Fruit fly (Drosophila melanogaster) whole organism, wandering third instar larva: ENCODE measurements around the gene Cp16.
A peak's percentile ranks its signal among the peaks of the same experiment; 100 is the strongest.

Source experiments
- Abd-B ChIP-seq: fragments of >200 bp; optimal IDR thresholded peaks from 2 replicates; lab custom pipeline; 2017; ENCODE audit warnings: missing biosample characterization, missing genetic modification characterization
- CG32264 ChIP-seq: fragments of 200-800 bp; sonication (Bioruptor generic); optimal IDR thresholded peaks from 2 replicates; lab custom pipeline; 2016; ENCODE audit warnings: missing biosample characterization, missing genetic modification characterization
- CG9705 ChIP-seq: fragments of 200-800 bp; sonication (Bioruptor generic); optimal IDR thresholded peaks from 2 replicates; lab custom pipeline; 2018; ENCODE audit warnings: missing biosample characterization, mild to moderate bottlenecking, missing genetic modification characterization
- CrebA ChIP-seq: fragments of 200-800 bp; sonication (Bioruptor generic); optimal IDR thresholded peaks from 2 replicates; lab custom pipeline; 2016; ENCODE audit warnings: missing biosample characterization, mild to moderate bottlenecking, missing genetic modification characterization, borderline replicate concordance
- Dfd ChIP-seq: fragments of >200 bp; optimal IDR thresholded peaks from 2 replicates; lab custom pipeline; 2017; ENCODE audit warnings: missing biosample characterization, missing genetic modification characterization
- Dif ChIP-seq: fragments of 200-275, 200-300 bp; sonication (Bioruptor generic); optimal IDR thresholded peaks from 2 replicates; lab custom pipeline; 2018; ENCODE audit warnings: missing biosample characterization, missing genetic modification characterization; ENCODE audit not compliant: partially characterized antibody
- GATAd ChIP-seq: sonication (Bioruptor generic); optimal IDR thresholded peaks from 2 replicates; lab custom pipeline; 2016; ENCODE audit warnings: missing biosample characterization, missing genetic modification characterization
- HLH106 ChIP-seq: fragments of 200-800 bp; optimal IDR thresholded peaks from 3 replicates; lab custom pipeline; 2019; ENCODE audit warnings: missing biosample characterization, mild to moderate bottlenecking, missing genetic modification characterization, moderate library complexity
- Hnf4 ChIP-seq: fragments of 200-800 bp; sonication (Bioruptor generic); optimal IDR thresholded peaks from 2 replicates; lab custom pipeline; 2016; ENCODE audit warnings: missing biosample characterization, mild to moderate bottlenecking, missing genetic modification characterization
- Hr78 ChIP-seq: fragments of >200 bp; optimal IDR thresholded peaks from 2 replicates; lab custom pipeline; 2017; ENCODE audit warnings: missing biosample characterization, missing genetic modification characterization
- Hr83 ChIP-seq: fragments of 200-300 bp; sonication (Bioruptor generic); optimal IDR thresholded peaks from 2 replicates; lab custom pipeline; 2016; ENCODE audit warnings: missing biosample characterization, mild to moderate bottlenecking, missing genetic modification characterization, moderate library complexity; ENCODE audit not compliant: poor library complexity, severe bottlenecking
- Jra ChIP-seq: sonication (Bioruptor generic); optimal IDR thresholded peaks from 2 replicates; lab custom pipeline; 2016; ENCODE audit warnings: missing biosample characterization, missing genetic modification characterization
- Mio ChIP-seq: sonication (Bioruptor generic); optimal IDR thresholded peaks from 2 replicates; lab custom pipeline; 2016; ENCODE audit warnings: missing biosample characterization, missing genetic modification characterization
- Myc ChIP-seq: fragments of >200 bp; optimal IDR thresholded peaks from 2 replicates; lab custom pipeline; 2017
- N ChIP-seq: fragments of >200 bp; optimal IDR thresholded peaks from 2 replicates; lab custom pipeline; 2018; ENCODE audit warnings: missing biosample characterization, missing external identifiers, missing genetic modification characterization
- OdsH ChIP-seq: fragments of 200-800 bp; sonication (Bioruptor generic); optimal IDR thresholded peaks from 2 replicates; lab custom pipeline; 2016; ENCODE audit warnings: missing biosample characterization, mild to moderate bottlenecking, missing genetic modification characterization
- Rel ChIP-seq, 2 experiments: fragments of 200-800 bp; sonication (Bioruptor generic) in 1 of 2; optimal IDR thresholded peaks; 2 replicates in 1 of 2; 3 replicates in 1 of 2; lab custom pipeline; 2016 to 2019; ENCODE audit warnings: mild to moderate bottlenecking in 2 of 2, missing biosample characterization in 2 of 2, missing genetic modification characterization in 2 of 2, moderate library complexity in 1 of 2
- Sp1 ChIP-seq: fragments of 200-800 bp; sonication (Bioruptor generic); optimal IDR thresholded peaks from 3 replicates; lab custom pipeline; 2019; ENCODE audit warnings: missing biosample characterization, mild to moderate bottlenecking, missing genetic modification characterization, moderate library complexity
- Vsx2 ChIP-seq: fragments of 200-300, 225-300 bp; sonication (Bioruptor generic); optimal IDR thresholded peaks from 2 replicates; lab custom pipeline; 2018; ENCODE audit warnings: missing biosample characterization, missing genetic modification characterization; ENCODE audit not compliant: partially characterized antibody
- br ChIP-seq: fragments of 200-800 bp; sonication (Bioruptor generic); optimal IDR thresholded peaks from 2 replicates; lab custom pipeline; 2016; ENCODE audit warnings: missing biosample characterization, missing genetic modification characterization
- brk ChIP-seq: fragments of 200-800 bp; sonication (Bioruptor generic); optimal IDR thresholded peaks from 2 replicates; lab custom pipeline; 2016; ENCODE audit warnings: missing biosample characterization, mild to moderate bottlenecking, missing genetic modification characterization
- dl ChIP-seq, 2 experiments: fragments of 175-275, 200-275 bp in 1 of 2; fragments of 200-275 bp in 1 of 2; sonication (Bioruptor generic); optimal IDR thresholded peaks; lab custom pipeline; 2018; ENCODE audit warnings: mild to moderate bottlenecking in 2 of 2, missing biosample characterization in 2 of 2, missing genetic modification characterization in 2 of 2, moderate library complexity in 2 of 2; ENCODE audit not compliant: partially characterized antibody in 2 of 2, insufficient read depth in 1 of 2
- dmrt93B ChIP-seq: fragments of 200-800 bp; sonication (Bioruptor generic); optimal IDR thresholded peaks from 2 replicates; lab custom pipeline; 2018; ENCODE audit warnings: missing biosample characterization, mild to moderate bottlenecking, missing genetic modification characterization
- dsf ChIP-seq: sonication (Bioruptor generic); optimal IDR thresholded peaks from 2 replicates; lab custom pipeline; 2016; ENCODE audit warnings: missing biosample characterization, missing genetic modification characterization, borderline replicate concordance
- ey ChIP-seq: fragments of 200-800 bp; sonication (Bioruptor generic); optimal IDR thresholded peaks from 2 replicates; lab custom pipeline; 2016; ENCODE audit warnings: missing biosample characterization, missing genetic modification characterization
- foxo ChIP-seq, 2 experiments: fragments of 200-800 bp; sonication (Bioruptor generic); optimal IDR thresholded peaks; 2 replicates in 1 of 2; 3 replicates in 1 of 2; lab custom pipeline; 2016 to 2017; ENCODE audit warnings: missing biosample characterization in 2 of 2, missing genetic modification characterization in 2 of 2
- fru ChIP-seq: fragments of 200-800 bp; sonication (Bioruptor generic); optimal IDR thresholded peaks from 3 replicates; lab custom pipeline; 2016; ENCODE audit warnings: missing biosample characterization, mild to moderate bottlenecking, missing genetic modification characterization
- h ChIP-seq: fragments of 200-800 bp; sonication (Bioruptor generic); optimal IDR thresholded peaks from 3 replicates; lab custom pipeline; 2016; ENCODE audit warnings: missing biosample characterization, mild to moderate bottlenecking, missing genetic modification characterization
- jim ChIP-seq: fragments of 175-275, 200-325 bp; sonication (Bioruptor generic); optimal IDR thresholded peaks from 2 replicates; lab custom pipeline; 2016; ENCODE audit warnings: missing biosample characterization, mild to moderate bottlenecking, missing genetic modification characterization
- lola ChIP-seq: fragments of >200 bp; optimal IDR thresholded peaks from 2 replicates; lab custom pipeline; 2017; ENCODE audit warnings: missing biosample characterization, missing genetic modification characterization
- pan ChIP-seq: fragments of >200 bp; optimal IDR thresholded peaks from 2 replicates; lab custom pipeline; 2017
- psq ChIP-seq: fragments of 200-800 bp; sonication (Bioruptor generic); optimal IDR thresholded peaks from 3 replicates; lab custom pipeline; 2017; ENCODE audit warnings: missing biosample characterization, mild to moderate bottlenecking, missing genetic modification characterization, moderate library complexity
- rgr ChIP-seq: fragments of 200-800 bp; sonication (Bioruptor generic); optimal IDR thresholded peaks from 3 replicates; lab custom pipeline; 2016; ENCODE audit warnings: missing biosample characterization, mild to moderate bottlenecking, missing genetic modification characterization
- sage ChIP-seq: fragments of 200-800 bp; sonication (Bioruptor generic); optimal IDR thresholded peaks from 2 replicates; lab custom pipeline; 2016; ENCODE audit warnings: missing biosample characterization, mild to moderate bottlenecking, missing genetic modification characterization
- sv ChIP-seq: fragments of 200-800 bp; sonication (Bioruptor generic); optimal IDR thresholded peaks from 3 replicates; lab custom pipeline; 2016; ENCODE audit warnings: missing biosample characterization, missing genetic modification characterization
- tai ChIP-seq: sonication (Bioruptor generic); optimal IDR thresholded peaks from 2 replicates; lab custom pipeline; 2016; ENCODE audit warnings: missing biosample characterization, missing genetic modification characterization
- usp ChIP-seq: fragments of >200 bp; optimal IDR thresholded peaks from 2 replicates; lab custom pipeline; 2017; ENCODE audit warnings: missing biosample characterization, missing genetic modification characterization
- woc ChIP-seq: sonication (Bioruptor generic); optimal IDR thresholded peaks from 2 replicates; lab custom pipeline; 2016; ENCODE audit warnings: missing biosample characterization, mild to moderate bottlenecking, missing genetic modification characterization

Gene Cp16

dm6 chr3L:8700054-8700642 lies 31.6 kb upstream of the Cp16 start:
- no peak for TF ChIP-seq sv (GFP tag; lab: Kevin White, UChicago)
- no peak for TF ChIP-seq Rel (GFP tag; optimal IDR thresholded peaks at IDR 0.05; lab: Kevin White, UChicago)
- TF ChIP-seq Rel (tag; optimal IDR thresholded peaks at IDR 0.05; lab: Kevin White, UChicago) = peak; percentile 78
- TF ChIP-seq h (GFP tag; lab: Kevin White, UChicago) = peak; percentile 80
- TF ChIP-seq woc (GFP tag; lab: Kevin White, UChicago) = no peak
- peak; percentile 66 for TF ChIP-seq Hr83 (GFP tag; lab: Kevin White, UChicago)
- no peak for TF ChIP-seq lola (GFP tag; lab: Kevin White, UChicago)

dm6 chr3L:8700643-8701208 lies 31.0 kb upstream of the Cp16 start:
- TF ChIP-seq pan = no peak
- peak; percentile 29 for TF ChIP-seq Sp1
- TF ChIP-seq tai (GFP tag; lab: Kevin White, UChicago) = no peak
- no peak for TF ChIP-seq sage
- no peak for TF ChIP-seq Vsx2
- TF ChIP-seq lola (GFP tag; lab: Kevin White, UChicago) = no peak
- peak; percentile 81 for TF ChIP-seq fru (GFP tag; lab: Kevin White, UChicago)
- TF ChIP-seq Hr83 (GFP tag; lab: Kevin White, UChicago) = no peak
- TF ChIP-seq brk (GFP tag; lab: Kevin White, UChicago) = no peak
- TF ChIP-seq Myc (lab: Kevin White, UChicago) = no peak
- no peak for TF ChIP-seq dl (GFP tag; optimal IDR thresholded peaks at IDR 0.05; lab: Kevin White, UChicago; ENCODE audit: insufficient read depth in 1 of 2, partially characterized antibody in 2 of 2)
- TF ChIP-seq CG9705 = no peak
- no peak for TF ChIP-seq GATAd (GFP tag; lab: Kevin White, UChicago)
- TF ChIP-seq Dif (GFP tag; lab: Kevin White, UChicago) = no peak
- TF ChIP-seq woc (GFP tag; lab: Kevin White, UChicago) = no peak
- peak in 1 of 2 experiments; percentile 58 for TF ChIP-seq foxo (GFP tag; optimal IDR thresholded peaks at IDR 0.05; lab: Kevin White, UChicago)
- peak; percentile 78 for TF ChIP-seq rgr (GFP tag; lab: Kevin White, UChicago)
- TF ChIP-seq Jra (GFP tag; lab: Kevin White, UChicago) = no peak
- no peak for TF ChIP-seq Hr78 (GFP tag; lab: Kevin White, UChicago)
- TF ChIP-seq jim (GFP tag; lab: Kevin White, UChicago) = no peak
- TF ChIP-seq Hnf4 (GFP tag; lab: Kevin White, UChicago) = no peak
- TF ChIP-seq Rel (GFP tag; optimal IDR thresholded peaks at IDR 0.05; lab: Kevin White, UChicago) = no peak
- TF ChIP-seq Rel (tag; optimal IDR thresholded peaks at IDR 0.05; lab: Kevin White, UChicago) = no peak
- no peak for TF ChIP-seq usp (GFP tag; lab: Kevin White, UChicago)
- peak; percentile 80 for TF ChIP-seq ey (GFP tag; lab: Kevin White, UChicago)
- TF ChIP-seq HLH106 = peak; percentile 34
- no peak for TF ChIP-seq CrebA
- TF ChIP-seq h (GFP tag; lab: Kevin White, UChicago) = peak; percentile 34
- peak; percentile 73 for TF ChIP-seq OdsH (GFP tag; lab: Kevin White, UChicago)
- no peak for TF ChIP-seq Dfd (GFP tag; lab: Kevin White, UChicago)
- TF ChIP-seq CG32264 (GFP tag; lab: Kevin White, UChicago) = no peak
- peak; percentile 62 for TF ChIP-seq br (GFP tag; lab: Kevin White, UChicago)
- no peak for TF ChIP-seq N (GFP tag; lab: Kevin White, UChicago)
- TF ChIP-seq Mio (GFP tag; lab: Kevin White, UChicago) = no peak
- no peak for TF ChIP-seq dsf (GFP tag; lab: Kevin White, UChicago)
- no peak for TF ChIP-seq dmrt93B
- no peak for TF ChIP-seq Abd-B
- TF ChIP-seq psq (GFP tag; lab: Kevin White, UChicago) = peak; percentile 51
- TF ChIP-seq sv (GFP tag; lab: Kevin White, UChicago) = peak; percentile 70
